Worm (Caenorhabditis elegans) whole organism, L2 larva: ENCODE data around the gene cchl-1.

Experiments
- C34F6.9 ChIP-seq: fragments of 150-350 bp; optimal IDR thresholded peaks from 2 replicates; lab custom pipeline; 2014; ENCODE audit warnings: missing biosample characterization, missing genetic modification characterization
- F13H6.1 ChIP-seq: sonication (generic microtip); optimal IDR thresholded peaks from 2 replicates; lab custom pipeline; 2016; ENCODE audit warnings: missing genetic modification characterization, missing compliant biosample characterization
- R02D3.7 ChIP-seq: fragments of 150-350 bp; optimal IDR thresholded peaks from 2 replicates; lab custom pipeline; 2014; ENCODE audit warnings: missing biosample characterization, missing genetic modification characterization
- ZK546.5 ChIP-seq: sonication (generic microtip); optimal IDR thresholded peaks from 2 replicates; lab custom pipeline; 2017; ENCODE audit warnings: missing biosample characterization, missing genetic modification characterization
- aly-2 ChIP-seq: fragments of 150-350 bp; optimal IDR thresholded peaks from 2 replicates; lab custom pipeline; 2014; ENCODE audit warnings: missing biosample characterization, missing genetic modification characterization
- ama-1 ChIP-seq: fragments of 150-350 bp; optimal IDR thresholded peaks from 2 replicates; lab custom pipeline; 2018; ENCODE audit warnings: inconsistent platforms
- crh-2 ChIP-seq: sonication (generic microtip); optimal IDR thresholded peaks from 2 replicates; lab custom pipeline; 2017; ENCODE audit warnings: missing biosample characterization, missing genetic modification characterization
- egl-27 ChIP-seq: sonication (generic microtip); optimal IDR thresholded peaks from 3 replicates; lab custom pipeline; 2017; ENCODE audit warnings: missing biosample characterization, missing genetic modification reagents, missing genetic modification characterization
- elt-3 ChIP-seq: sonication (generic microtip); optimal IDR thresholded peaks from 2 replicates; lab custom pipeline; 2017; ENCODE audit warnings: missing biosample characterization, missing genetic modification characterization
- fos-1 ChIP-seq: fragments of 150-350 bp; optimal IDR thresholded peaks from 2 replicates; lab custom pipeline; 2014; ENCODE audit warnings: missing biosample characterization, missing genetic modification characterization
- lin-39 ChIP-seq: fragments of 150-350 bp; optimal IDR thresholded peaks from 2 replicates; lab custom pipeline; 2014; ENCODE audit warnings: missing biosample characterization, missing genetic modification reagents, missing genetic modification characterization
- lsy-2 ChIP-seq, 2 experiments: fragments of 150-350 bp in 1 of 2; sonication (generic microtip) in 1 of 2; optimal IDR thresholded peaks; 2 replicates each; lab custom pipeline; 2014 to 2017; ENCODE audit warnings: missing biosample characterization in 2 of 2, missing genetic modification characterization in 2 of 2
- mbf-1 ChIP-seq: sonication (generic microtip); optimal IDR thresholded peaks from 2 replicates; lab custom pipeline; 2017; ENCODE audit warnings: missing biosample characterization, missing genetic modification characterization
- mdl-1 ChIP-seq, 2 experiments: fragments of 150-350 bp in 1 of 2; sonication (generic microtip) in 1 of 2; optimal IDR thresholded peaks; 2 replicates each; lab custom pipeline; 2017; ENCODE audit warnings: missing biosample characterization in 2 of 2, missing genetic modification characterization in 2 of 2
- nhr-10 ChIP-seq: sonication (generic microtip); optimal IDR thresholded peaks from 2 replicates; lab custom pipeline; 2017; ENCODE audit warnings: missing biosample characterization, missing genetic modification characterization
- nhr-129 ChIP-seq: fragments of 150-350 bp; optimal IDR thresholded peaks from 2 replicates; lab custom pipeline; 2014; ENCODE audit warnings: missing biosample characterization, missing genetic modification characterization
- nhr-23 ChIP-seq: fragments of 150-350 bp; optimal IDR thresholded peaks from 2 replicates; lab custom pipeline; 2014; ENCODE audit warnings: missing biosample characterization, missing genetic modification reagents, missing genetic modification characterization
- nhr-237 ChIP-seq: fragments of 150-350 bp; optimal IDR thresholded peaks from 2 replicates; lab custom pipeline; 2014; ENCODE audit warnings: missing biosample characterization, missing genetic modification characterization
- nhr-77 ChIP-seq: fragments of 150-350 bp; optimal IDR thresholded peaks from 2 replicates; lab custom pipeline; 2014; ENCODE audit warnings: missing biosample characterization, missing genetic modification characterization
- peb-1 ChIP-seq: fragments of 150-350 bp; optimal IDR thresholded peaks from 2 replicates; lab custom pipeline; 2014; ENCODE audit warnings: missing biosample characterization, missing genetic modification characterization
- sem-4 ChIP-seq: fragments of 150-350 bp; optimal IDR thresholded peaks from 2 replicates; lab custom pipeline; 2014; ENCODE audit warnings: missing biosample characterization, missing genetic modification reagents, missing genetic modification characterization
- sma-3 ChIP-seq: sonication (generic microtip); optimal IDR thresholded peaks from 2 replicates; lab custom pipeline; 2016; ENCODE audit warnings: missing genetic modification reagents, missing genetic modification characterization, missing compliant biosample characterization
- sma-9 ChIP-seq, 2 experiments: fragments of 150-350 bp in 1 of 2; sonication (generic microtip) in 1 of 2; optimal IDR thresholded peaks; 2 replicates each; lab custom pipeline; 2014 to 2016; ENCODE audit warnings: missing genetic modification characterization in 2 of 2, mild to moderate bottlenecking in 1 of 2, missing biosample characterization in 1 of 2, missing compliant biosample characterization in 1 of 2, missing genetic modification reagents in 1 of 2, moderate library complexity in 1 of 2
- snpc-4 ChIP-seq: fragments of 150-350 bp; optimal IDR thresholded peaks from 2 replicates; lab custom pipeline; 2014; ENCODE audit warnings: missing biosample characterization, missing genetic modification characterization
- unc-55 ChIP-seq: fragments of 150-350 bp; sonication (generic microtip); optimal IDR thresholded peaks from 3 replicates; lab custom pipeline; 2014; ENCODE audit warnings: missing biosample characterization, missing genetic modification reagents, missing genetic modification characterization
- unc-62 ChIP-seq: fragments of 150-350 bp; optimal IDR thresholded peaks from 2 replicates; lab custom pipeline; 2014; ENCODE audit warnings: missing biosample characterization, missing genetic modification reagents, missing genetic modification characterization
- zag-1 ChIP-seq: fragments of 150-350 bp; optimal IDR thresholded peaks from 2 replicates; lab custom pipeline; 2014; ENCODE audit warnings: missing biosample characterization, missing genetic modification characterization
- ztf-11 ChIP-seq: sonication (generic microtip); optimal IDR thresholded peaks from 2 replicates; lab custom pipeline; 2017; ENCODE audit warnings: missing biosample characterization, missing genetic modification characterization

Gene cchl-1

DNA sequence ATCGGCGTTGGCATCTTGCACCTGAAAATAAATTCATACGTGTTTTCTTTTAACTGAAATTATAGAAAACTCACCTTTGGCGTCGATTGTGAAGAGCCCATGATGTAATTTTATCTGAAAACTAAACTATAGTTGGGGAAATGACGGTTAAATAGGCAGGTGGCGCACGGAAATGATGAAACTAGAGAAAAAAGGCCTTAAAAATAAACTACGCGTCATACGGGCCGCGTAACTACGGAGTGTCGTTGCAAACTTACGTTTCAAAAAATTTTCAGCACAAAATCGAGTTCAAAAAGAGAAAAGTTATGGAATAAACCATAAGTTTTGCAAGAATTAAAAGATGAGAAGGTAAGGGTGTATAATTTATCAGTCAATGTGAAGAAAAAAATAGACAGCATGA lies at the start of gene cchl-1:
Gene cchl-1 (minus strand): TSS at position 114 of the 400 bp plus-strand sequence.
- TF ChIP-seq sma-3 (GFP tag; lab: Kevin White, UChicago) (no peak), zag-1 (tag; lab: Kevin White, UChicago) (no peak), crh-2 (tag; lab: Kevin White, UChicago) (no peak), nhr-129 (tag; lab: Kevin White, UChicago) (peak; percentile 53), lsy-2 (tag; optimal IDR thresholded peaks at IDR 0.05; lab: Kevin White, UChicago) (peak in 1 of 2 experiments; percentile 26), sma-9 (GFP tag; optimal IDR thresholded peaks at IDR 0.05; lab: Kevin White, UChicago) (no peak), sma-9 (tag; optimal IDR thresholded peaks at IDR 0.05; lab: Kevin White, UChicago) (no peak), unc-55 (GFP tag; lab: Kevin White, UChicago) (peak; percentile 15), C34F6.9 (tag; lab: Kevin White, UChicago) (peak; percentile 38), ama-1 (lab: Kevin White, UChicago) (peak; percentile 48), nhr-23 (no peak)

DNA sequence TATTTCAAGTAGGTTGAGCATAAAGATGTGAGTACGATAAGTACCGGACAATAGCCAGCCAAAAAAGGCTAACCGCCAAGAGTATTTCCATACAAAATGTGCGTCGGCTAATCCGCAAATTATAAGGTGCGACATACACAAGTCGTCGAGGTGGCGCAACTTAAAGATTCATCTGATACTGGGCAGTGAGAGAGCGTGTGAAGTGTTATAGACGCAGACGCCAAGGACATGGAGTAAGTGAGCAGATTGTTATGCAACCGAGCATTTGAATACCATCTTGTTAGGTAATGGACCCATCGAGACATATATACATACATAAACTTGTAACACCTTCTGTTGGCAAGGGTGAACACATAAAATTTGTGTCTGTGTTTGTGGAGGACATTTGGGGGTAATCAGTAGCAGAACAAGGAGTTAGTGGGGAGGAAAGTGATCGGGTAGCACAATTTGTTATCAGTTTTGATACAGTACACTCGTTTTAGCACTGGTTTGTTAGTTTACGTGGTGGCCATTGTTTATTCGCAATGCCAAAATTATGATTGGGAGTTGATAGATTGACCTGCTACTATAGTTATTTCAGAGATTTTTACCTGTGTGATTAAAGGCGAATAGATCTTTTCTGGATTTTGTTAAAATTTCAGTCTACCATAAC lies 49.2 kb upstream of the cchl-1 start:
- TF ChIP-seq sem-4 (tag; lab: Kevin White, UChicago) = no peak
- no peak for TF ChIP-seq mbf-1 (tag; lab: Kevin White, UChicago)
- TF ChIP-seq sma-9 (GFP tag; optimal IDR thresholded peaks at IDR 0.05; lab: Kevin White, UChicago) = no peak
- TF ChIP-seq sma-9 (tag; optimal IDR thresholded peaks at IDR 0.05; lab: Kevin White, UChicago) = no peak
- TF ChIP-seq snpc-4 (tag; lab: Kevin White, UChicago) = no peak
- TF ChIP-seq fos-1 = peak; percentile 32
- no peak for TF ChIP-seq aly-2
- TF ChIP-seq mdl-1 (tag; optimal IDR thresholded peaks at IDR 0.05; lab: Kevin White, UChicago) = no peak

DNA sequence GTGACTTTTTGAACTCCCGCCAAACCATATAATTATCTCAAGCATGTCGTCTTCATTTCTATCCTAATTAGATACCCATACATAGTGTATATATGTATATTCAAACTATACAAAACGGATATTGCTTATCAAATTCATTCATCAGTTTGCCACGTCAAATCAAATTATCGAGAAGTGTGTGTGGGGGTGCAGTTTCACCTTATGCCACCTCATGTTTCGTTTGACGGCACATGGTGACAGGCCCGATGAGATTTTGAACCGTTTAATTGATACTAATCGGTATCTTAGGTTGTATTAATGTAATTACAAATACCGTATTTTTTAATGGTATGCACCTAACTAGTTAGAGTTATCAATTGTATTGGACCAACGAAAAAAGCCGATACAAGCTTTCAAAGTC lies 48.5 kb upstream of the cchl-1 start:
- TF ChIP-seq R02D3.7 (tag; lab: Kevin White, UChicago) (no peak), sma-3 (GFP tag; lab: Kevin White, UChicago) (no peak), nhr-237 (tag; lab: Kevin White, UChicago) (no peak)

DNA sequence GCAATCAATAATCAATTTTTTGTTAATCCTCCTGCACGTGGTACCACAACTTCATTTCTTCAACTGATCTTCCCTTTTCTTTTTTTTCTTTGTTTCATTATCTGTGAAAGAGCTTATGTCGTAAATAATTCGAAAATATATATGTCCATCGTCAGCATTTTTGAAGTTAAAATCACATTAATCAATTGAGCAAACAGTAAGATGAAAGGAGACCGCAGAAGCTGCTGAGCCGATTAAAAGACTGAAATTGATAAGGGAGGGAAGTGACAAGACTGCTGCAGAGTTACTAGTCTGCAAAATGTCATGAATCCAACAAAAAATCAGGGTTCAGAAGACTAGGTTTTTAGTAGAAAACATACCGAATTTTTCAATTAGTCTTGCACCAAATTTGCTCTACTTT lies 47.6 kb upstream of the cchl-1 start:
- peak; percentile 46 for TF ChIP-seq fos-1
- no peak for TF ChIP-seq unc-62 (GFP tag; lab: Kevin White, UChicago)
- TF ChIP-seq, all 48 proteins: peak for 1

DNA sequence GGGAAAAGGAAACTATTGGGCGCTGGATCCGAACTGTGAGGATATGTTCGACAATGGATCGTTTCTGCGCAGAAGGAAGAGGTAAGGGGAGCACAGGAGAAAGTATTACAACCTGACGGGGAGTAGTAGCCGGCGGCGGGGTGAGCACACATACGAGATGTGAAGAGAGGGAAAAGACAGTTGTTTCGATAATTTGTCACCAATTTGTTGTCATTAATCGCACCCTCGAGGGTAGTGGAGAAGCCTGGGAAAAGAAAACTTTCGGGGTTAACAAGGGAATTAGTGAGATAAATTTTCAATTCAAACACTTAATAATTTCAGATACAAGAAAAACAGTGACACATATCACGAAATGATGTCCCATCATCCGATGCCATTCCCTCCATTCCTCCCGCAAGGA lies 46.8 kb upstream of the cchl-1 start:
- no peak for TF ChIP-seq ZK546.5 (tag; lab: Kevin White, UChicago)
- no peak for TF ChIP-seq egl-27 (tag; lab: Kevin White, UChicago)
- TF ChIP-seq ztf-11 (tag; lab: Kevin White, UChicago) = no peak

DNA sequence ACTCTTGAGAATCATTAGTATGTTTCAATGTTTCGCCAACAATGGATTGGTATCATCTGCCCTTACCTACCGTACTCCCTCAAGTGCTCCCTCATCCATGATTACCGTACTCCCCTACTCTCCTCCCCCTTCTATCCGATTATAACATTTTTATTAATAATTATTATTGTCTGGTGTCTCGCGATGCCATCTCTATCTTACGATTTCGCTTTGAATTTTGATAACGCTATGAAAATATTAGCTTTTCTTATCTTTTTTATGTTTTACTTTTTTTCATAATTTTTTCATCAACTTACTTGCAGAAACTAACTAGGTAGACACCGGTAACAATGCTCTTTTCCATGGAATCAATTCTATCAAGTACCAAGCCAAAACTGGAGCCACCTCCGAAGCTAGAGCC lies 45.5 kb upstream of the cchl-1 start, which contains the start of gene unc-130:
Gene unc-130 (plus strand): TSS at position 301 of the 400 bp plus-strand sequence.
- TF ChIP-seq fos-1 (peak; percentile 5), lin-39 (tag; lab: Kevin White, UChicago) (no peak), elt-3 (tag; lab: Kevin White, UChicago) (no peak), peb-1 (tag; lab: Kevin White, UChicago) (no peak), snpc-4 (tag; lab: Kevin White, UChicago) (no peak)

DNA sequence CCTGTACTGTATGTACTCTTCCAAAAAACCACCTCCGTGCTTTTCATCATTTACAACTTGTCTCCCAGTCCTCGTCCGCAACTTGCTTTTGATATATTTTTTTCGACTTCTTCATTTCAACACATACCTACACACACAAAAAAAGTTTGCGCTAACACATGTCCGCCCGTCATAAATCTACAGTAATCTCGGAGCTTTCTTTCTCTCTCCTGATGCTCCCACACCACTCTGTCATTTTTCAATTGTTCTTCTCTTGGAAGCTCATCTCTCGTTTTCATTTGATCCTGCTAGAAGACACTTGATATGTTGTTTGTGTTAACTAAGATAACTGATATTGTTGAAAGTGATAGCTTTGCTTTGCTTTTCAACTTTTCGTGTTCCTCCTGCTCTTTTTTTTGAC lies 45.0 kb upstream of the cchl-1 start:
- TF ChIP-seq nhr-129 (tag; lab: Kevin White, UChicago) (peak; percentile 1), nhr-10 (tag; lab: Kevin White, UChicago) (no peak), snpc-4 (tag; lab: Kevin White, UChicago) (no peak), lsy-2 (tag; optimal IDR thresholded peaks at IDR 0.05; lab: Kevin White, UChicago) (peak in 1 of 2 experiments; percentile 66), nhr-77 (tag; lab: Kevin White, UChicago) (no peak), aly-2 (no peak), F13H6.1 (tag; lab: Kevin White, UChicago) (no peak), sem-4 (tag; lab: Kevin White, UChicago) (no peak), sma-3 (GFP tag; lab: Kevin White, UChicago) (no peak), C34F6.9 (tag; lab: Kevin White, UChicago) (no peak), ztf-11 (tag; lab: Kevin White, UChicago) (no peak), nhr-23 (no peak), egl-27 (tag; lab: Kevin White, UChicago) (no peak)
